Worm (Caenorhabditis elegans): Measurements from ENCODE around the gene srbc-67.
A peak's percentile ranks its signal among the peaks of the same experiment; 100 is the strongest.

- TF ChIP-seq lin-13 (GFP tag; optimal IDR thresholded peaks at IDR 0.05) (peak; percentile 31), nhr-28 (tag; optimal IDR thresholded peaks at IDR 0.05) (no peak), egl-27 (tag; optimal IDR thresholded peaks at IDR 0.05) (no peak), ces-1 (GFP tag; optimal IDR thresholded peaks at IDR 0.05) (no peak), rbr-2 (tag; optimal IDR thresholded peaks at IDR 0.05) (no peak), lin-1 (GFP tag; IDR thresholded peaks at IDR 0.05) (0 out of 2 replicates have a peak, but pooled peaks have one; percentile 21), snpc-4 (tag; optimal IDR thresholded peaks at IDR 0.05) (no peak)
These were observed 41.1 kb upstream of the srbc-67 start for ce11 chrV:3582086-3582485.
